Fruit fly (Drosophila melanogaster) whole organism, wandering third instar larva: Measurements from ENCODE around the gene Dys.

Experiments used
- Abd-B ChIP-seq: fragments of >200 bp; optimal IDR thresholded peaks from 2 replicates; lab custom pipeline; 2017; ENCODE audit warnings: missing biosample characterization, missing genetic modification characterization
- CG32264 ChIP-seq: fragments of 200-800 bp; sonication (Bioruptor generic); optimal IDR thresholded peaks from 2 replicates; lab custom pipeline; 2016; ENCODE audit warnings: missing biosample characterization, missing genetic modification characterization
- CrebA ChIP-seq: fragments of 200-800 bp; sonication (Bioruptor generic); optimal IDR thresholded peaks from 2 replicates; lab custom pipeline; 2016; ENCODE audit warnings: missing biosample characterization, mild to moderate bottlenecking, missing genetic modification characterization, borderline replicate concordance
- Dfd ChIP-seq: fragments of >200 bp; optimal IDR thresholded peaks from 2 replicates; lab custom pipeline; 2017; ENCODE audit warnings: missing biosample characterization, missing genetic modification characterization
- Dif ChIP-seq: fragments of 200-275, 200-300 bp; sonication (Bioruptor generic); optimal IDR thresholded peaks from 2 replicates; lab custom pipeline; 2018; ENCODE audit warnings: missing biosample characterization, missing genetic modification characterization; ENCODE audit not compliant: partially characterized antibody
- GATAd ChIP-seq: sonication (Bioruptor generic); optimal IDR thresholded peaks from 2 replicates; lab custom pipeline; 2016; ENCODE audit warnings: missing biosample characterization, missing genetic modification characterization
- HLH106 ChIP-seq: fragments of 200-800 bp; optimal IDR thresholded peaks from 3 replicates; lab custom pipeline; 2019; ENCODE audit warnings: missing biosample characterization, mild to moderate bottlenecking, missing genetic modification characterization, moderate library complexity
- Hnf4 ChIP-seq: fragments of 200-800 bp; sonication (Bioruptor generic); optimal IDR thresholded peaks from 2 replicates; lab custom pipeline; 2016; ENCODE audit warnings: missing biosample characterization, mild to moderate bottlenecking, missing genetic modification characterization
- Hr78 ChIP-seq: fragments of >200 bp; optimal IDR thresholded peaks from 2 replicates; lab custom pipeline; 2017; ENCODE audit warnings: missing biosample characterization, missing genetic modification characterization
- Hr83 ChIP-seq: fragments of 200-300 bp; sonication (Bioruptor generic); optimal IDR thresholded peaks from 2 replicates; lab custom pipeline; 2016; ENCODE audit warnings: missing biosample characterization, mild to moderate bottlenecking, missing genetic modification characterization, moderate library complexity; ENCODE audit not compliant: poor library complexity, severe bottlenecking
- Jra ChIP-seq: sonication (Bioruptor generic); optimal IDR thresholded peaks from 2 replicates; lab custom pipeline; 2016; ENCODE audit warnings: missing biosample characterization, missing genetic modification characterization
- Mio ChIP-seq: sonication (Bioruptor generic); optimal IDR thresholded peaks from 2 replicates; lab custom pipeline; 2016; ENCODE audit warnings: missing biosample characterization, missing genetic modification characterization
- Myc ChIP-seq: fragments of >200 bp; optimal IDR thresholded peaks from 2 replicates; lab custom pipeline; 2017
- N ChIP-seq: fragments of >200 bp; optimal IDR thresholded peaks from 2 replicates; lab custom pipeline; 2018; ENCODE audit warnings: missing biosample characterization, missing external identifiers, missing genetic modification characterization
- OdsH ChIP-seq: fragments of 200-800 bp; sonication (Bioruptor generic); optimal IDR thresholded peaks from 2 replicates; lab custom pipeline; 2016; ENCODE audit warnings: missing biosample characterization, mild to moderate bottlenecking, missing genetic modification characterization
- Sp1 ChIP-seq: fragments of 200-800 bp; sonication (Bioruptor generic); optimal IDR thresholded peaks from 3 replicates; lab custom pipeline; 2019; ENCODE audit warnings: missing biosample characterization, mild to moderate bottlenecking, missing genetic modification characterization, moderate library complexity
- br ChIP-seq: fragments of 200-800 bp; sonication (Bioruptor generic); optimal IDR thresholded peaks from 2 replicates; lab custom pipeline; 2016; ENCODE audit warnings: missing biosample characterization, missing genetic modification characterization
- brk ChIP-seq: fragments of 200-800 bp; sonication (Bioruptor generic); optimal IDR thresholded peaks from 2 replicates; lab custom pipeline; 2016; ENCODE audit warnings: missing biosample characterization, mild to moderate bottlenecking, missing genetic modification characterization
- dl ChIP-seq, 2 experiments: fragments of 175-275, 200-275 bp in 1 of 2; fragments of 200-275 bp in 1 of 2; sonication (Bioruptor generic); optimal IDR thresholded peaks; lab custom pipeline; 2018; ENCODE audit warnings: mild to moderate bottlenecking in 2 of 2, missing biosample characterization in 2 of 2, missing genetic modification characterization in 2 of 2, moderate library complexity in 2 of 2; ENCODE audit not compliant: partially characterized antibody in 2 of 2, insufficient read depth in 1 of 2
- dmrt93B ChIP-seq: fragments of 200-800 bp; sonication (Bioruptor generic); optimal IDR thresholded peaks from 2 replicates; lab custom pipeline; 2018; ENCODE audit warnings: missing biosample characterization, mild to moderate bottlenecking, missing genetic modification characterization
- dsf ChIP-seq: sonication (Bioruptor generic); optimal IDR thresholded peaks from 2 replicates; lab custom pipeline; 2016; ENCODE audit warnings: missing biosample characterization, missing genetic modification characterization, borderline replicate concordance
- ey ChIP-seq: fragments of 200-800 bp; sonication (Bioruptor generic); optimal IDR thresholded peaks from 2 replicates; lab custom pipeline; 2016; ENCODE audit warnings: missing biosample characterization, missing genetic modification characterization
- foxo ChIP-seq, 2 experiments: fragments of 200-800 bp; sonication (Bioruptor generic); optimal IDR thresholded peaks; 2 replicates in 1 of 2; 3 replicates in 1 of 2; lab custom pipeline; 2016 to 2017; ENCODE audit warnings: missing biosample characterization in 2 of 2, missing genetic modification characterization in 2 of 2
- fru ChIP-seq: fragments of 200-800 bp; sonication (Bioruptor generic); optimal IDR thresholded peaks from 3 replicates; lab custom pipeline; 2016; ENCODE audit warnings: missing biosample characterization, mild to moderate bottlenecking, missing genetic modification characterization
- h ChIP-seq: fragments of 200-800 bp; sonication (Bioruptor generic); optimal IDR thresholded peaks from 3 replicates; lab custom pipeline; 2016; ENCODE audit warnings: missing biosample characterization, mild to moderate bottlenecking, missing genetic modification characterization
- jim ChIP-seq: fragments of 175-275, 200-325 bp; sonication (Bioruptor generic); optimal IDR thresholded peaks from 2 replicates; lab custom pipeline; 2016; ENCODE audit warnings: missing biosample characterization, mild to moderate bottlenecking, missing genetic modification characterization
- lola ChIP-seq: fragments of >200 bp; optimal IDR thresholded peaks from 2 replicates; lab custom pipeline; 2017; ENCODE audit warnings: missing biosample characterization, missing genetic modification characterization
- psq ChIP-seq: fragments of 200-800 bp; sonication (Bioruptor generic); optimal IDR thresholded peaks from 3 replicates; lab custom pipeline; 2017; ENCODE audit warnings: missing biosample characterization, mild to moderate bottlenecking, missing genetic modification characterization, moderate library complexity
- rgr ChIP-seq: fragments of 200-800 bp; sonication (Bioruptor generic); optimal IDR thresholded peaks from 3 replicates; lab custom pipeline; 2016; ENCODE audit warnings: missing biosample characterization, mild to moderate bottlenecking, missing genetic modification characterization
- sage ChIP-seq: fragments of 200-800 bp; sonication (Bioruptor generic); optimal IDR thresholded peaks from 2 replicates; lab custom pipeline; 2016; ENCODE audit warnings: missing biosample characterization, mild to moderate bottlenecking, missing genetic modification characterization
- sv ChIP-seq: fragments of 200-800 bp; sonication (Bioruptor generic); optimal IDR thresholded peaks from 3 replicates; lab custom pipeline; 2016; ENCODE audit warnings: missing biosample characterization, missing genetic modification characterization
- tai ChIP-seq: sonication (Bioruptor generic); optimal IDR thresholded peaks from 2 replicates; lab custom pipeline; 2016; ENCODE audit warnings: missing biosample characterization, missing genetic modification characterization
- usp ChIP-seq: fragments of >200 bp; optimal IDR thresholded peaks from 2 replicates; lab custom pipeline; 2017; ENCODE audit warnings: missing biosample characterization, missing genetic modification characterization
- woc ChIP-seq: sonication (Bioruptor generic); optimal IDR thresholded peaks from 2 replicates; lab custom pipeline; 2016; ENCODE audit warnings: missing biosample characterization, mild to moderate bottlenecking, missing genetic modification characterization

Dys gene

DNA sequence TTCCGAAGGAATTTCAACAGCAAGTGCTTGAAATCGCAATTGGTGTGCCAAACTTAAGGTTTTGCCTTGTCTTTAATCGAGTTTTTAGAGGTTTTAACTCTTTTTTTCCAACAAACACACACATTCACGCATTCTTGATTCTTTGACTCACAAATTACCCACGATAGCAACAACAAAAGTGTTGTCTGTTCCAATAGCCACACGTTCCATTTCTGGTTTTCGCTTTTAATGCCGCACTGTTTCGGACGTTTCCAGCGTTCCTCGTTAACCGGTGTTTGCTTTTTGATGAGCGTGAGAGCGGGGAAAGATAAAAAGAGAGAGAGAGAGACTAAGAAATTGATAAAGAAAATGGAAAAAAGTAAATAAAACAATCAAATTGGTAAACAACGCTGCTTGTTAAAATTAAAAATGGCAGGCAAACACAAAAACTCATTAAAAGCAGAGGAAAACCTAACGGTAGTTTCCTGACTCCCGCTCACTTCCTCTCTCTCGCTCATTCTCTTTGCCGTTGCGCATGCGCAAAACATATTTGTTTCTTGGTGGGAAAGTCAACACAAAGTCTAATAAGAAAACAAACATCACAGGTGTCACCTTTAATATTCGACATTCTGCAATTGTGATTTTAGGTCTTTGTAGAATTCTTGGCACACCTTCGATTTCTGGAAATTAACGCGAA is 3.1 kb downstream of the Dys start:
- no peak for TF ChIP-seq ey (GFP tag; lab: Kevin White, UChicago)
- peak; percentile 47 for TF ChIP-seq Dif (GFP tag; lab: Kevin White, UChicago)
- TF ChIP-seq, all 38 proteins: peak for 1

DNA sequence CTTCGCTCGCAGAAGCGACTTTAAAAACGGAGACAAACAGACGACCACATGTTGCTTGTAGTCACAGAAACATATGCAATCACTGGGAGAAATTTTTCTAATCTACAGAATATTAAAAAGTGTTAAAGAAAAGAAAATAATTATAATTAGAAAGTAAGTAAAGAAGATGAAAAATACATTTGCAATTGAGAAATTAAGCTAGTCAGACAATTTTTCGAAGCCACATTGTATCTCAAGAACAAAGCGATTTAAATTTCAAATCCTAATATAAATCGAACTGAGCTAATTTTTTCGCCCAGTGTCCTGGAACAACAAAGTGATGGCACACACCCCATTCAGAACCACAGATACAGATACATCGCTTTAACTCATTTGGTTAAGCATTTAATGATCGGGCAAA is 4.4 kb downstream of the Dys start:
- peak; percentile 22 for TF ChIP-seq OdsH (GFP tag; lab: Kevin White, UChicago)
- no peak for TF ChIP-seq br (GFP tag; lab: Kevin White, UChicago)
- peak in 1 of 2 experiments; percentile 53 for TF ChIP-seq foxo (GFP tag; optimal IDR thresholded peaks at IDR 0.05; lab: Kevin White, UChicago)
- peak; percentile 37 for TF ChIP-seq fru (GFP tag; lab: Kevin White, UChicago)
- TF ChIP-seq Hr78 (GFP tag; lab: Kevin White, UChicago), result no peak
- no peak for TF ChIP-seq Myc (lab: Kevin White, UChicago)
- TF ChIP-seq ey (GFP tag; lab: Kevin White, UChicago), result no peak
- peak; percentile 21 for TF ChIP-seq psq (GFP tag; lab: Kevin White, UChicago)
- peak; percentile 21 for TF ChIP-seq Sp1 (GFP tag; lab: Kevin White, UChicago)
- no peak for TF ChIP-seq Dfd (GFP tag; lab: Kevin White, UChicago)
- no peak for TF ChIP-seq dsf (GFP tag; lab: Kevin White, UChicago)
- peak; percentile 53 for TF ChIP-seq HLH106
- TF ChIP-seq CrebA (GFP tag; lab: Kevin White, UChicago), result no peak
- no peak for TF ChIP-seq Mio (GFP tag; lab: Kevin White, UChicago)
- no peak for TF ChIP-seq sage (GFP tag; lab: Kevin White, UChicago)
- peak; percentile 32 for TF ChIP-seq rgr (GFP tag; lab: Kevin White, UChicago)
- peak; percentile 0 for TF ChIP-seq dmrt93B
- TF ChIP-seq h (GFP tag; lab: Kevin White, UChicago), result peak; percentile 40

DNA sequence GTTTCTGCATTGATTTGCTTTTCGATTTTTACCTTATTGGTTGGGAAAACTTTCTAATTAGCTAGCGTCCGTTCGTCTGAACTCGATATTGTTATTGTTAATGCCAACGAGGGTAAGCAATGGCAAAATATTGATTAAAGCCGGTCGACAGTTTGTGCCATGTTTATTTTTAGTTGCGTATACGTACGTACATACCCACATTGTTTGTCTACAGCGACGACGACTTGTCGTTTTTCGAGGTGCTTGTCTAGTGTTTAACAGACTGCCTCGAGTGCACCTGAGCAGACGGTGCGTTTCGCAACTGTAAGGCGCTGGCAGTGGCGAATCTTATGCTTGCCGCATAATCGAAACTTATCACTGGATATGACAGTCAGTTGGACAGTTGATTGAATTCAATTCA is 6.6 kb downstream of the Dys start:
- TF ChIP-seq dl (GFP tag; optimal IDR thresholded peaks at IDR 0.05; lab: Kevin White, UChicago; ENCODE audit: insufficient read depth in 1 of 2, partially characterized antibody in 2 of 2), result no peak
- TF ChIP-seq lola (GFP tag; lab: Kevin White, UChicago), result no peak
- TF ChIP-seq jim (GFP tag; lab: Kevin White, UChicago), result no peak
- TF ChIP-seq GATAd (GFP tag; lab: Kevin White, UChicago), result no peak
- TF ChIP-seq Hnf4 (GFP tag; lab: Kevin White, UChicago), result no peak
- TF ChIP-seq Abd-B (GFP tag; lab: Kevin White, UChicago), result no peak
- no peak for TF ChIP-seq woc (GFP tag; lab: Kevin White, UChicago)
- TF ChIP-seq Hr83, result no peak
- no peak for TF ChIP-seq Dif (GFP tag; lab: Kevin White, UChicago)
- TF ChIP-seq Dfd (GFP tag; lab: Kevin White, UChicago), result no peak
- no peak for TF ChIP-seq foxo (GFP tag; optimal IDR thresholded peaks at IDR 0.05; lab: Kevin White, UChicago)
- no peak for TF ChIP-seq OdsH (GFP tag; lab: Kevin White, UChicago)
- no peak for TF ChIP-seq Jra

DNA sequence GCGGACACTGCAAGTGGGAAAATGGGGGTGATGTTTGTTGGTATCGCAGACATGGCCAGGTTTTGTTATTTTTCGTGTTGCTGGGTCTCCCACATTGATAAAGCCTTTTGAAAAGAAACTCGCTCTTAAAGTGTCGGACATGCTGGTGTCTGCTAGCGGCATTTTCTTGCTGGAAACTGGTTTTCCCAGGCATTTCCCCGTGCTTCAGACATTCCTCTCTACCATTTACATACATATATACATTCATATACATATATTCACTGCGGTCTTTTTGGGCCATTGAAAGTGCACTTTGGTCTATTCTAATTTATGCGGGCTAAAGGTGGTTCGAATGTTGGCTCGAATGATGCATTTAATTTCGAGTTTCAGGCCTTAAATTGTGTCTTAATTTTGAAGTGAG is 9.7 kb downstream of the Dys start:
- TF ChIP-seq CG32264 (GFP tag; lab: Kevin White, UChicago) (no peak), CrebA (GFP tag; lab: Kevin White, UChicago) (no peak)

DNA sequence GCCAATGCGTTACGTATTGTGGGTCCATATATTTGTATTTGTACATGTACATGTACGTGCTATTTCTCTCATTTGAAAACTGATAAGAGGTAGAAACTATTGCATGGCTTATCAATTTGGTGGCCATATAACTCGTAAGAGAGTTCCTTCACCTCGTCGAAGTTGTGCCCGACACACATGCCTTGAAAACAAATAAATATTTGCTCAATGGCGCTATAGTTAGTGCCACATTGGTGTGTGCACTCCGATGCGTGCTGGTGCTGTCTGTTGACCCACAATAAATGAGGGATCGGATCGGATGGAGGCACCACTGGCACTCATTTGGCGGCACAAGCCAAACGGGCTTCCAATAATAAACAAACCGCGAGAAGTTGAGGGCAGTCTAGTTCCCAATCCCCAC is 11.3 kb downstream of the Dys start:
- TF ChIP-seq N, result no peak
- no peak for TF ChIP-seq Abd-B (GFP tag; lab: Kevin White, UChicago)
- no peak for TF ChIP-seq lola (GFP tag; lab: Kevin White, UChicago)
- TF ChIP-seq usp (GFP tag; lab: Kevin White, UChicago), result no peak
- TF ChIP-seq foxo (GFP tag; optimal IDR thresholded peaks at IDR 0.05; lab: Kevin White, UChicago), result no peak
- TF ChIP-seq dmrt93B, result no peak
- TF ChIP-seq sv (GFP tag; lab: Kevin White, UChicago), result no peak
- no peak for TF ChIP-seq tai (GFP tag; lab: Kevin White, UChicago)
- TF ChIP-seq psq (GFP tag; lab: Kevin White, UChicago), result no peak
- no peak for TF ChIP-seq br (GFP tag; lab: Kevin White, UChicago)
- no peak for TF ChIP-seq OdsH (GFP tag; lab: Kevin White, UChicago)
- no peak for TF ChIP-seq brk
- no peak for TF ChIP-seq CG32264 (GFP tag; lab: Kevin White, UChicago)
- no peak for TF ChIP-seq woc (GFP tag; lab: Kevin White, UChicago)
- no peak for TF ChIP-seq ey (GFP tag; lab: Kevin White, UChicago)
- TF ChIP-seq dsf (GFP tag; lab: Kevin White, UChicago), result no peak
- TF ChIP-seq CrebA (GFP tag; lab: Kevin White, UChicago), result no peak
- TF ChIP-seq HLH106, result no peak
- no peak for TF ChIP-seq h (GFP tag; lab: Kevin White, UChicago)
